Worm (Caenorhabditis elegans): ENCODE results near the gene ZC13.2.

DNA sequence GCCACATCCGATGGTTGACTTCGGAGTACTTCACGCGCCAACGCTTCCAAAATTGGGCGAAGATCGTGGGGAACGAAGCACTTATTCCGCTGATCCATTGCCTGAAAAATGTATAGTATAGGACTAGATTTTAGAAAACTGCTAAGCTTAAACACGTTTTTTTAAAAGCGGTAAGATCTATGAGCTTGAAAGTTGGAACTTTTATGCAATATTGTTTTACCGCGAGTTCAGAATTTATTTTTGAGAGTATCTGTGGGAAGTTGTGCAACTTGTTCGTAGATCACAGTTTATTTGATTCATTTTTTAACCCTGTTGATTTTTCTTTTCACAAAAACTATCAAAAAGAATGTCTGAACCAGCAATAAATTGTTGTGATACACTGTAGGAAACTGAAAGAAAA, 39.1 kb upstream of the ZC13.2 start, which contains the start of gene F39H12.3:
- no peak for TF ChIP-seq blmp-1 (tag; optimal IDR thresholded peaks at IDR 0.05)
- TF ChIP-seq elt-1 (tag; optimal IDR thresholded peaks at IDR 0.05; ENCODE audit: borderline replicate concordance, insufficient read depth) = no peak
- no peak for TF ChIP-seq nhr-12 (tag; optimal IDR thresholded peaks at IDR 0.05)
- no peak for TF ChIP-seq unc-62 (GFP tag; optimal IDR thresholded peaks at IDR 0.05)
- TF ChIP-seq nhr-237 (tag; optimal IDR thresholded peaks at IDR 0.05) = no peak
